Worm (Caenorhabditis elegans): ENCODE data around the gene ddx-15.

The ddx-15 gene

DNA sequence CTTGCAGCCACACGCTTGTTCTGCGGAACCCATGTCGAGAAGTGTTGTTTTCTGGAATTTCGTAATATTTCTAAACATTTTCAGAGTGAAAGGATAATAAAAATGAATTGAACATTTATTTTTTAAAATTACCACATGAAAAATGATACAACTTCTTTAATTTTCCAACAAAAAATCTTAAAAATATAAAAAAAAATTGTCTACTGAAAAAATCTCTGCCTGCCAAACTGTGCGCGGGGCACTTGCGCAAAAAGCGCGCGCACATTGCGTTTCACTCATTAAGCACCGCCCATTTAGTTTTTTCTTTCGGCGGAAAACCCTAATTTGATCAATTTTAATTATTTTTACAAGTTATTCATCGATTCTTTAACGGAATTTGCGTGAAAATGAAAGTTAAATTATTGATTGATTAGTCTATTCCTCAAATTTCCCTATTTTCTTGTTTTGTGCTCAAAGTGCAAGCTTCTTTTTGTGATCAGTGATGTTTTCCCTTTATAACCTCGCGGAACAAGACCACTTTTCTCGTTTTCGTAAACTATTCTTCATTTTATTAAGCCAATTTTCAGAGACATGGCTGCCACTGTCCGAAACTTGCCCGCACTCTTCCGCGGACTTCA is 36.5 kb downstream of the ddx-15 start, which contains the start of the genes nmad-1 and hach-1 (continued):
- TF ChIP-seq ceh-79 (tag; optimal IDR thresholded peaks at IDR 0.05) (no peak), mcd-1 (GFP tag; IDR thresholded peaks at IDR 0.05) (peak; percentile 74), ccch-3 (GFP tag; optimal IDR thresholded peaks at IDR 0.05) (no peak)

DNA sequence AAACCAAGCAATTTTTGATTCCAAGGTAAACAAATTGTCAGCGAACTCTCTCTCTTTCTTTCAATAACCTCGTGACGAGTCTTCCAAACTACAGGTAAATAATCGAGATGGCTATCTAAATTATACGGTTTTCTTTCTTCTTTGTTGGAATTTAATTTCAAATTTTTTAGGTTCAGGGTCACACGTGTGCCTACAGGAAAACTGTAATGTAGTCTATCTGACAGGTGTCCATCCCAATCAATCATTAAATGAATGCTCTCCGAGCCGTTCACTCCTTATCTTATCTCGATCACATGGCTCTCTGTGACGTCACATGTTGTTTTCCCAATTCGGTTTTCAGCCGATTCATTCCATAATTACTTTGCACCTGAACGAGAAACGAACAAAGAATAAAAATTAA is 38.4 kb downstream of the ddx-15 start:
- TF ChIP-seq lag-1 (GFP tag; IDR thresholded peaks at IDR 0.05) = no peak
- peak; percentile 78 for TF ChIP-seq nhr-80 (tag; optimal IDR thresholded peaks at IDR 0.05)
- TF ChIP-seq dpl-1 (GFP tag; optimal IDR thresholded peaks at IDR 0.05) = no peak
- TF ChIP-seq bed-2 (GFP tag; IDR thresholded peaks at IDR 0.05) = no peak
- no peak for TF ChIP-seq dox-1 (GFP tag; IDR thresholded peaks at IDR 0.05)
- TF ChIP-seq lin-40 (tag; optimal IDR thresholded peaks at IDR 0.05) = peak; percentile 26
- peak; percentile 2 for TF ChIP-seq ets-4 (GFP tag; optimal IDR thresholded peaks at IDR 0.05)
- TF ChIP-seq nhr-90 (tag; optimal IDR thresholded peaks at IDR 0.05) = peak; percentile 53
- peak; percentile 55; the same call in 1 of the 2 replicates for TF ChIP-seq Y53G8AR.9 (GFP tag; conservative IDR thresholded peaks at IDR 0.05)
- peak; percentile 64 for TF ChIP-seq atf-7 (tag; optimal IDR thresholded peaks at IDR 0.05)
- no peak for TF ChIP-seq nhr-179 (tag; optimal IDR thresholded peaks at IDR 0.05)
- TF ChIP-seq tbp1 (GFP tag; optimal IDR thresholded peaks at IDR 0.05) = peak; percentile 13
- TF ChIP-seq ztf-22 (GFP tag; optimal IDR thresholded peaks at IDR 0.05) = peak; percentile 44
- TF ChIP-seq pha-4 (tag; optimal IDR thresholded peaks at IDR 0.05) = peak; percentile 76
- TF ChIP-seq F49E8.2 (tag; optimal IDR thresholded peaks at IDR 0.05; ENCODE audit: insufficient read depth) = no peak
- TF ChIP-seq unc-62 (GFP tag; optimal IDR thresholded peaks at IDR 0.05) = peak; percentile 90
- peak; percentile 23; the same call in 1 of the 2 replicates for TF ChIP-seq mcd-1 (GFP tag; IDR thresholded peaks at IDR 0.05)
- no peak for TF ChIP-seq F37B4.10 (GFP tag; IDR thresholded peaks at IDR 0.05)
- no peak for TF ChIP-seq lsl-1 (GFP tag; optimal IDR thresholded peaks at IDR 0.05)
- TF ChIP-seq Y67H2A.10 (GFP tag; conservative IDR thresholded peaks at IDR 0.05) = no peak
- peak; percentile 54 for TF ChIP-seq B0336.3 (GFP tag; IDR thresholded peaks at IDR 0.05)
- TF ChIP-seq repo-1 (tag; optimal IDR thresholded peaks at IDR 0.05) = peak; percentile 19
- TF ChIP-seq tlf-1 (GFP tag; optimal IDR thresholded peaks at IDR 0.05) = peak; percentile 48
- TF ChIP-seq ceh-58 (GFP tag; IDR thresholded peaks at IDR 0.05) = no peak
- TF ChIP-seq F55B11.4 (tag; optimal IDR thresholded peaks at IDR 0.05; ENCODE audit: borderline replicate concordance, insufficient read depth) = no peak
- TF ChIP-seq F52B5.7 (tag; optimal IDR thresholded peaks at IDR 0.05) = no peak
- no peak for TF ChIP-seq hrde-1 (tag; optimal IDR thresholded peaks at IDR 0.05; ENCODE audit: borderline replicate concordance)
- 0 out of 2 replicates have a peak, but pooled peaks have one; percentile 48 for TF ChIP-seq let-526 (GFP tag; IDR thresholded peaks at IDR 0.05)
- TF ChIP-seq snpc-1.3 (tag; optimal IDR thresholded peaks at IDR 0.05; ENCODE audit: insufficient read depth) = no peak
- TF ChIP-seq hmg-1.2 (GFP tag; IDR thresholded peaks at IDR 0.05) = no peak
- peak; percentile 45 for TF ChIP-seq attf-5 (GFP tag; optimal IDR thresholded peaks at IDR 0.05)
- TF ChIP-seq let-607 (tag; optimal IDR thresholded peaks at IDR 0.05) = peak; percentile 13 to 83
- peak; percentile 11; the same call in 1 of the 2 replicates for TF ChIP-seq madf-6 (GFP tag; IDR thresholded peaks at IDR 0.05)
- 0 out of 2 replicates have a peak, but pooled peaks have one; percentile 10 for TF ChIP-seq lir-1 (GFP tag; conservative IDR thresholded peaks at IDR 0.05)
- TF ChIP-seq cebp-2 (GFP tag; IDR thresholded peaks at IDR 0.05) = no peak
- 0 out of 2 replicates have a peak, but pooled peaks have one; percentile 17 for TF ChIP-seq cebp-1 (GFP tag; IDR thresholded peaks at IDR 0.05)
- TF ChIP-seq cebp-1 (tag; optimal IDR thresholded peaks at IDR 0.05) = peak; percentile 64
- no peak for TF ChIP-seq lin-35 (GFP tag; optimal IDR thresholded peaks at IDR 0.05)
- peak; percentile 79 for TF ChIP-seq nfyb-1 (GFP tag; IDR thresholded peaks at IDR 0.05)
- peak; percentile 20 for TF ChIP-seq F23B12.7 (tag; optimal IDR thresholded peaks at IDR 0.05; ENCODE audit: insufficient read depth)
- 0 out of 2 replicates have a peak, but pooled peaks have one; percentile 53 for TF ChIP-seq Y95B8A.8 (GFP tag; IDR thresholded peaks at IDR 0.05)
- TF ChIP-seq ZK185.1 (tag; optimal IDR thresholded peaks at IDR 0.05; ENCODE audit: poor library complexity, severe bottlenecking) = no peak
- TF ChIP-seq egl-18 (GFP tag; IDR thresholded peaks at IDR 0.05) = no peak

Data from whole organism, young adult.